Worm (Caenorhabditis elegans): ENCODE results near the gene srbc-49.
"Not testable (repeated sequence)": the region's sequence is repeated elsewhere in the genome, so short reads cannot be mapped to it uniquely, and the experiment has no call there.

srbc-49 gene

ce11 chrV:15798108-15798507 lies 23.4 kb upstream of the srbc-49 start, which contains the start of gene T26E4.10:
Gene T26E4.10 (minus strand): TSS chrV:15798208.
- no peak for TF ChIP-seq lin-35 (GFP tag; optimal IDR thresholded peaks at IDR 0.05)
- no peak for TF ChIP-seq unc-98 (GFP tag; IDR thresholded peaks at IDR 0.05)
- no peak for TF ChIP-seq sup-37 (GFP tag; optimal IDR thresholded peaks at IDR 0.05)
- no peak for TF ChIP-seq elt-2 (tag; optimal IDR thresholded peaks at IDR 0.05)
- TF ChIP-seq xbp-1 (tag; optimal IDR thresholded peaks at IDR 0.05), result no peak
- TF ChIP-seq nhr-77 (tag; optimal IDR thresholded peaks at IDR 0.05), result no peak

ce11 chrV:15802623-15803022 lies 18.9 kb upstream of the srbc-49 start, which contains the start of gene T26E4.9:
Gene T26E4.9 (minus strand): TSS chrV:15802723.
- TF ChIP-seq mef-2, nhr-71, aly-2 (tag; optimal IDR thresholded peaks at IDR 0.05): not testable (repeated sequence)

ce11 chrV:15803079-15803478 lies 18.4 kb upstream of the srbc-49 start, which contains the start of gene srd-27:
Gene srd-27 (plus strand): TSS chrV:15803379.
- TF ChIP-seq nhr-71 (tag; optimal IDR thresholded peaks at IDR 0.05); elt-2 (tag; optimal IDR thresholded peaks at IDR 0.05); efl-1 (optimal IDR thresholded peaks at IDR 0.05); efl-1 (GFP tag; optimal IDR thresholded peaks at IDR 0.05 in 1 of 2): not testable (repeated sequence)

- not testable (repeated sequence) for TF ChIP-seq Y116A8C.19 (tag; optimal IDR thresholded peaks at IDR 0.05; ENCODE audit: borderline replicate concordance); hlh-17 (GFP tag; optimal IDR thresholded peaks at IDR 0.05; ENCODE audit: borderline replicate concordance); xbp-1 (tag; optimal IDR thresholded peaks at IDR 0.05)
These were observed 17.8 kb upstream of the srbc-49 start, which contains the start of gene T26E4.18 for ce11 chrV:15803748-15804147. Gene T26E4.18 (minus strand): TSS chrV:15803848.

- not testable (repeated sequence) for TF ChIP-seq nhr-84, sptf-1, ztf-11 (tag; optimal IDR thresholded peaks at IDR 0.05)
These were observed 14.1 kb upstream of the srbc-49 start, which contains the start of gene srsx-38 for ce11 chrV:15807420-15807819. Gene srsx-38 (minus strand): TSS chrV:15807520.

- TF ChIP-seq lin-15B (tag; optimal IDR thresholded peaks at IDR 0.05) (no peak), lsy-2 (tag; optimal IDR thresholded peaks at IDR 0.05) (no peak), ces-1 (GFP tag; optimal IDR thresholded peaks at IDR 0.05) (no peak), nhr-20 (tag; optimal IDR thresholded peaks at IDR 0.05) (no peak), nhr-12 (tag; optimal IDR thresholded peaks at IDR 0.05) (no peak), jun-1 (tag; optimal IDR thresholded peaks at IDR 0.05) (no peak), lin-39 (tag; optimal IDR thresholded peaks at IDR 0.05) (no peak)
These were observed 12.0 kb upstream of the srbc-49 start, which contains the start of gene srsx-36 for ce11 chrV:15809543-15809942. Gene srsx-36 (minus strand): TSS chrV:15809643.

- TF ChIP-seq efl-3 (GFP tag; optimal IDR thresholded peaks at IDR 0.05) (no peak), F16B12.6 (tag; optimal IDR thresholded peaks at IDR 0.05) (no peak), lin-39 (tag; optimal IDR thresholded peaks at IDR 0.05) (no peak), nhr-90 (tag; optimal IDR thresholded peaks at IDR 0.05; ENCODE audit: poor library complexity) (no peak), fkh-10 (GFP tag; optimal IDR thresholded peaks at IDR 0.05) (no peak), elt-3 (tag; optimal IDR thresholded peaks at IDR 0.05) (no peak), blmp-1 (tag; optimal IDR thresholded peaks at IDR 0.05) (no peak), lin-15B (tag; optimal IDR thresholded peaks at IDR 0.05) (no peak), Y116A8C.19 (tag; optimal IDR thresholded peaks at IDR 0.05; ENCODE audit: borderline replicate concordance) (no peak), xbp-1 (tag; optimal IDR thresholded peaks at IDR 0.05) (no peak), dpl-1 (GFP tag; optimal IDR thresholded peaks at IDR 0.05) (no peak)
These were observed 11.1 kb upstream of the srbc-49 start, which contains the start of gene F54B8.1 for ce11 chrV:15810446-15810845. Gene F54B8.1 (plus strand): TSS chrV:15810746.

Data from whole organism, L1 larva.